Worm (Caenorhabditis elegans) whole organism, young adult: ENCODE results near the gene F47E1.4.

Source experiments
- B0035.1 ChIP-seq: sonication (generic microtip); optimal IDR thresholded peaks from 2 replicates; lab custom pipeline; 2016; ENCODE audit warnings: missing genetic modification characterization, mild to moderate bottlenecking, missing compliant biosample characterization, missing genotype, missing genetic modification reagents
- B0336.3 ChIP-seq: fragments of 200-800 bp; sonication (Bioruptor generic); IDR thresholded peaks from 2 replicates; pipeline ENCODE4 v1.3.6; 2022; ENCODE audit warnings: missing genetic modification characterization, missing compliant biosample characterization
- C17E4.6 ChIP-seq: fragments of 200-800 bp; sonication (Bioruptor generic); IDR thresholded peaks from 2 replicates; pipeline ENCODE4 v1.3.6; 2022; ENCODE audit warnings: missing genetic modification reagents, missing genetic modification characterization, missing compliant biosample characterization
- D2030.7 ChIP-seq: fragments of 200-800 bp; sonication (Bioruptor generic); IDR thresholded peaks from 2 replicates; pipeline ENCODE4 v1.3.6; 2022; ENCODE audit warnings: missing genetic modification reagents, missing genetic modification characterization, missing compliant biosample characterization
- F23B12.7 ChIP-seq: sonication (generic microtip); optimal IDR thresholded peaks from 2 replicates; lab custom pipeline; 2017; ENCODE audit warnings: missing genetic modification characterization, mild to moderate bottlenecking, missing compliant biosample characterization, antibody characterized with exemption, moderate library complexity; ENCODE audit not compliant: insufficient read depth
- F33H1.4 ChIP-seq: fragments of 200-800 bp; sonication (Bioruptor generic); IDR thresholded peaks from 2 replicates; pipeline ENCODE4 v1.3.6; 2022; ENCODE audit warnings: missing genetic modification reagents, missing genetic modification characterization, missing compliant biosample characterization
- F37B4.10 ChIP-seq: fragments of 200-800 bp; sonication (Bioruptor generic); IDR thresholded peaks from 2 replicates; pipeline ENCODE4 v1.3.6; 2022; ENCODE audit warnings: missing genetic modification characterization, missing compliant biosample characterization
- F49E8.2 ChIP-seq: sonication (generic microtip); optimal IDR thresholded peaks from 3 replicates; lab custom pipeline; 2017; ENCODE audit warnings: missing genetic modification characterization, mild to moderate bottlenecking, missing compliant biosample characterization, antibody characterized with exemption, moderate library complexity; ENCODE audit not compliant: insufficient read depth
- F55B11.4 ChIP-seq: sonication (generic microtip); optimal IDR thresholded peaks from 2 replicates; lab custom pipeline; 2016; ENCODE audit warnings: missing compliant biosample characterization, missing genetic modification characterization, borderline replicate concordance; ENCODE audit not compliant: insufficient read depth
- F57A8.1 ChIP-seq: fragments of 200-800 bp; sonication (Bioruptor generic); optimal IDR thresholded peaks from 2 replicates; lab custom pipeline; 2018; ENCODE audit warnings: mild to moderate bottlenecking, missing genetic modification characterization, moderate library complexity, missing compliant biosample characterization
- K11D2.4 ChIP-seq: fragments of 200-800 bp; sonication (Bioruptor generic); IDR thresholded peaks from 2 replicates; pipeline ENCODE4 v1.3.6; 2022; ENCODE audit warnings: missing genetic modification reagents, missing genetic modification characterization, missing compliant biosample characterization
- Y53F4B.3 ChIP-seq: fragments of 200-800 bp; sonication (Bioruptor generic); IDR thresholded peaks from 2 replicates; pipeline ENCODE4 v1.3.6; 2022; ENCODE audit warnings: missing genetic modification reagents, missing genetic modification characterization, missing compliant biosample characterization
- Y56A3A.18 ChIP-seq: fragments of 200-800 bp; sonication (Bioruptor generic); IDR thresholded peaks from 2 replicates; pipeline ENCODE4 v1.3.6; 2022; ENCODE audit warnings: missing genetic modification reagents, missing genetic modification characterization, missing compliant biosample characterization
- Y67H2A.10 ChIP-seq: fragments of 200-800 bp; sonication (Bioruptor generic); conservative IDR thresholded peaks from 2 replicates; pipeline ENCODE4 v1.3.6; 2022; ENCODE audit warnings: missing genetic modification reagents, missing genetic modification characterization, missing compliant biosample characterization
- ama-1 ChIP-seq, 3 experiments: fragments of 150-350 bp in 1 of 3; sonication (generic microtip) in 2 of 3; optimal IDR thresholded peaks; 2 replicates each; lab custom pipeline; 2014 to 2018; ENCODE audit warnings: missing biosample characterization in 2 of 3, missing genetic modification characterization in 2 of 3, missing genetic modification reagents in 2 of 3
- aptf-2 ChIP-seq: fragments of 200-800 bp; sonication (Bioruptor generic); conservative IDR thresholded peaks from 2 replicates; pipeline ENCODE4 v1.3.6; 2022; ENCODE audit warnings: missing genetic modification reagents, missing genetic modification characterization, missing compliant biosample characterization
- aptf-3 ChIP-seq: fragments of 200-800 bp; sonication (Bioruptor generic); IDR thresholded peaks from 2 replicates; pipeline ENCODE4 v1.3.6; 2022; ENCODE audit warnings: missing genetic modification characterization, missing compliant biosample characterization
- attf-5 ChIP-seq: fragments of 200-800 bp; sonication (Bioruptor generic); optimal IDR thresholded peaks from 2 replicates; lab custom pipeline; 2018; ENCODE audit warnings: mild to moderate bottlenecking, missing genetic modification characterization, missing compliant biosample characterization
- attf-6 ChIP-seq: fragments of 200-800 bp; sonication (Bioruptor generic); IDR thresholded peaks from 2 replicates; pipeline ENCODE4 v1.3.6; 2022; ENCODE audit warnings: missing genetic modification reagents, missing genetic modification characterization, missing compliant biosample characterization
- bed-1 ChIP-seq: fragments of 200-800 bp; sonication (Bioruptor generic); IDR thresholded peaks from 2 replicates; pipeline ENCODE4 v1.3.6; 2022; ENCODE audit warnings: missing genetic modification reagents, missing genetic modification characterization, missing compliant biosample characterization
- cebp-1 ChIP-seq, 2 experiments: fragments of 200-800 bp in 1 of 2; sonication (Bioruptor generic) in 1 of 2; sonication (generic microtip) in 1 of 2; IDR thresholded peaks in 1 of 2; optimal IDR thresholded peaks in 1 of 2; 2 replicates each; pipeline versions ENCODE4 v1.3.6 to Lab custom; 2017 to 2022; ENCODE audit warnings: missing compliant biosample characterization in 2 of 2, missing genetic modification characterization in 2 of 2, mild to moderate bottlenecking in 1 of 2, missing genetic modification reagents in 1 of 2, moderate library complexity in 1 of 2
- cebp-2 ChIP-seq: fragments of 200-800 bp; sonication (Bioruptor generic); IDR thresholded peaks from 2 replicates; pipeline ENCODE4 v1.3.6; 2022; ENCODE audit warnings: missing genetic modification characterization, missing compliant biosample characterization
- ceh-91 ChIP-seq: fragments of 200-800 bp; sonication (Bioruptor generic); IDR thresholded peaks from 2 replicates; pipeline ENCODE4 v1.3.6; 2022; ENCODE audit warnings: missing genetic modification reagents, missing genetic modification characterization, missing compliant biosample characterization
- dpff-1 ChIP-seq: sonication (generic microtip); optimal IDR thresholded peaks from 2 replicates; lab custom pipeline; 2017; ENCODE audit warnings: mild to moderate bottlenecking, missing genetic modification characterization, missing compliant biosample characterization
- dpl-1 ChIP-seq: fragments of 150-350 bp; optimal IDR thresholded peaks from 2 replicates; lab custom pipeline; 2014; ENCODE audit warnings: missing biosample characterization, missing genetic modification reagents, missing genetic modification characterization
- efl-1 ChIP-seq: fragments of 150-350 bp; optimal IDR thresholded peaks from 2 replicates; lab custom pipeline; 2014; ENCODE audit warnings: missing biosample characterization, missing genetic modification reagents, missing genetic modification characterization
- egl-44 ChIP-seq: fragments of 200-800 bp; sonication (Bioruptor generic); IDR thresholded peaks from 2 replicates; pipeline ENCODE4 v1.3.6; 2022; ENCODE audit warnings: missing genetic modification reagents, missing genetic modification characterization, missing compliant biosample characterization
- him-1 ChIP-seq: sonication (generic microtip); optimal IDR thresholded peaks from 2 replicates; lab custom pipeline; 2016; ENCODE audit warnings: missing genotype, missing genetic modification reagents, missing genetic modification characterization, missing compliant biosample characterization
- hlh-26 ChIP-seq: fragments of 200-800 bp; sonication (Bioruptor generic); conservative IDR thresholded peaks from 2 replicates; pipeline ENCODE4 v1.3.6; 2022; ENCODE audit warnings: missing genetic modification reagents, missing genetic modification characterization, missing compliant biosample characterization
- hmg-1.2 ChIP-seq: fragments of 200-800 bp; sonication (Bioruptor generic); IDR thresholded peaks from 2 replicates; pipeline ENCODE4 v1.3.6; 2022; ENCODE audit warnings: missing genetic modification reagents, missing genetic modification characterization, missing compliant biosample characterization
- hsf-1 ChIP-seq: fragments of 200-800 bp; sonication (Bioruptor generic); IDR thresholded peaks from 2 replicates; pipeline ENCODE4 v1.3.6; 2022; ENCODE audit warnings: missing genetic modification reagents, missing genetic modification characterization, missing compliant biosample characterization
- lin-35 ChIP-seq, 3 experiments: fragments of 150-350 bp in 2 of 3; sonication (generic microtip) in 1 of 3; optimal IDR thresholded peaks; 2 replicates each; lab custom pipeline; 2014 to 2018; ENCODE audit warnings: missing biosample characterization in 3 of 3, missing genetic modification characterization in 3 of 3, missing genetic modification reagents in 3 of 3
- lin-54 ChIP-seq: fragments of 200-800 bp; sonication (Bioruptor generic); optimal IDR thresholded peaks from 2 replicates; lab custom pipeline; 2018; ENCODE audit warnings: mild to moderate bottlenecking, missing genetic modification characterization, missing compliant biosample characterization
- madf-10 ChIP-seq: sonication (generic microtip); optimal IDR thresholded peaks from 2 replicates; lab custom pipeline; 2016; ENCODE audit warnings: mild to moderate bottlenecking, missing genetic modification characterization, missing compliant biosample characterization
- mxl-1 ChIP-seq: sonication (generic microtip); optimal IDR thresholded peaks from 2 replicates; lab custom pipeline; 2016; ENCODE audit warnings: missing genetic modification characterization, missing compliant biosample characterization
- nfya-1 ChIP-seq: sonication (generic microtip); optimal IDR thresholded peaks from 2 replicates; lab custom pipeline; 2017; ENCODE audit warnings: antibody characterized with exemption, missing compliant biosample characterization, missing genetic modification characterization, borderline replicate concordance; ENCODE audit not compliant: insufficient read depth
- nhr-90 ChIP-seq: sonication (generic microtip); optimal IDR thresholded peaks from 2 replicates; lab custom pipeline; 2016; ENCODE audit warnings: missing genotype, mild to moderate bottlenecking, missing genetic modification characterization, missing compliant biosample characterization
- pha-4 ChIP-seq: fragments of 150-350 bp; sonication (generic microtip); optimal IDR thresholded peaks from 2 replicates; lab custom pipeline; 2014; ENCODE audit warnings: missing biosample characterization, missing genetic modification reagents, missing genetic modification characterization
- sea-2 ChIP-seq: fragments of 200-800 bp; sonication (Bioruptor generic); IDR thresholded peaks from 2 replicates; pipeline ENCODE4 v1.3.6; 2022; ENCODE audit warnings: missing genetic modification characterization, missing compliant biosample characterization
- snpc-1.3 ChIP-seq: sonication (generic microtip); optimal IDR thresholded peaks from 2 replicates; lab custom pipeline; 2017; ENCODE audit warnings: missing genetic modification characterization, mild to moderate bottlenecking, missing compliant biosample characterization, antibody characterized with exemption, moderate library complexity, missing genotype, missing genetic modification reagents; ENCODE audit not compliant: insufficient read depth
- snpc-3.4 ChIP-seq: sonication (generic microtip); optimal IDR thresholded peaks from 2 replicates; lab custom pipeline; 2017; ENCODE audit warnings: missing genetic modification characterization, mild to moderate bottlenecking, missing compliant biosample characterization, antibody characterized with exemption, moderate library complexity, missing genotype, missing genetic modification reagents
- somi-1 ChIP-seq: fragments of 200-800 bp; sonication (Bioruptor generic); optimal IDR thresholded peaks from 2 replicates; lab custom pipeline; 2018; ENCODE audit warnings: mild to moderate bottlenecking, missing genetic modification characterization, missing compliant biosample characterization
- tlf-1 ChIP-seq: fragments of 200-800 bp; sonication (Bioruptor generic); optimal IDR thresholded peaks from 2 replicates; lab custom pipeline; 2018; ENCODE audit warnings: mild to moderate bottlenecking, missing genetic modification characterization, missing compliant biosample characterization
- xnd-1 ChIP-seq: sonication (generic microtip); optimal IDR thresholded peaks from 2 replicates; lab custom pipeline; 2016; ENCODE audit warnings: missing genotype, missing genetic modification reagents, missing genetic modification characterization, missing compliant biosample characterization
- zfh-2 ChIP-seq: fragments of 200-800 bp; sonication (Bioruptor generic); conservative IDR thresholded peaks from 2 replicates; pipeline ENCODE4 v1.3.6; 2022; ENCODE audit warnings: missing genetic modification reagents, missing genetic modification characterization, missing compliant biosample characterization
- ztf-18 ChIP-seq: sonication (generic microtip); optimal IDR thresholded peaks from 2 replicates; lab custom pipeline; 2016; ENCODE audit warnings: missing genotype, mild to moderate bottlenecking, missing genetic modification characterization, missing compliant biosample characterization
- ztf-22 ChIP-seq: fragments of 200-800 bp; sonication (Bioruptor generic); optimal IDR thresholded peaks from 2 replicates; lab custom pipeline; 2018; ENCODE audit warnings: mild to moderate bottlenecking, missing genetic modification characterization, moderate library complexity, missing compliant biosample characterization

F47E1.4 gene

DNA sequence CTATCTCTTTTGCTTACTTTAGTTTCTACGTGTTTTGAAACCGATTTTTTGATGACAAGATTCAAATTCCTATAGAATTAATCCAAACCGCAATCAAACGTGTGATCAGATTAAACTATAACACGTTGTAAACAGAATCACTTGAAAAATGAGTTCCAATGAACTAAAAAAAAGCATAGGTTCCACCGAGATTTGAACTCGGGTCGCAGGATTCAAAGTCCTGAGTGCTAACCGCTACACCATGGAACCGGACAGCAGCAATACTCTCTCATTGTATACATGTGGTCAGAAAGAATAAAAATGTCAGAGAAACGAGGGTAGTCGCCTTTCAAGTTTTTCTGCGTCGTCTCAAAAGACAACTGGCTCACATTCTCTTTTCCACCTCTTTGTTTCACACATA, 28.8 kb downstream of the F47E1.4 start:
- TF ChIP-seq ceh-91 (GFP tag; lab: Robert Waterston, UW) (no peak), Y56A3A.18 (GFP tag; lab: Robert Waterston, UW) (peak; percentile 59; the same call in 1 of the 2 replicates), egl-44 (GFP tag; lab: Robert Waterston, UW) (peak; percentile 87), F55B11.4 (no peak), dpff-1 (peak; percentile 60), him-1 (tag; lab: Kevin White, UChicago) (peak; percentile 5), Y53F4B.3 (no peak), somi-1 (no peak), aptf-2 (no peak), Y67H2A.10 (no peak), bed-1 (GFP tag; lab: Robert Waterston, UW) (no peak), attf-5 (GFP tag; lab: Kevin White, UChicago) (peak; percentile 42), nhr-90 (peak; percentile 85), F23B12.7 (no peak), ztf-18 (tag; lab: Kevin White, UChicago) (peak; percentile 66), F57A8.1 (no peak), snpc-3.4 (tag; lab: Kevin White, UChicago) (peak; percentile 54), K11D2.4 (GFP tag; lab: Robert Waterston, UW) (peak; percentile 70; the same call in 1 of the 2 replicates), snpc-1.3 (tag; lab: Kevin White, UChicago) (peak; percentile 72), ztf-22 (GFP tag; lab: Kevin White, UChicago) (no peak), tlf-1 (GFP tag; lab: Kevin White, UChicago) (peak; percentile 17), cebp-1 (GFP tag; IDR thresholded peaks at IDR 0.05; lab: Robert Waterston, UW) (no peak), cebp-1 (tag; optimal IDR thresholded peaks at IDR 0.05; lab: Kevin White, UChicago) (peak; percentile 68), B0035.1 (tag; lab: Kevin White, UChicago) (peak; percentile 36), pha-4 (tag; lab: Kevin White, UChicago) (no peak), lin-54 (peak; percentile 46), ama-1 (optimal IDR thresholded peaks at IDR 0.05; lab: Kevin White, UChicago) (no peak), ama-1 (GFP tag; optimal IDR thresholded peaks at IDR 0.05; lab: Kevin White, UChicago) (peak; percentile 52 to 67), cebp-2 (GFP tag; lab: Robert Waterston, UW) (peak; percentile 86; the same call in 1 of the 2 replicates), D2030.7 (GFP tag; lab: Robert Waterston, UW) (no peak; the same call in 1 of the 2 replicates), hmg-1.2 (GFP tag; lab: Robert Waterston, UW) (peak; percentile 75), madf-10 (tag; lab: Kevin White, UChicago) (peak; percentile 83), nfya-1 (no peak), mxl-1 (tag; lab: Kevin White, UChicago) (peak; percentile 79), attf-6 (GFP tag; lab: Robert Waterston, UW) (0 out of 2 replicates have a peak, but pooled peaks have one; percentile 29), B0336.3 (GFP tag; lab: Robert Waterston, UW) (peak; percentile 23; the same call in 1 of the 2 replicates), F49E8.2 (tag; lab: Kevin White, UChicago) (no peak), xnd-1 (no peak), F33H1.4 (no peak), C17E4.6 (no peak), hsf-1 (GFP tag; lab: Robert Waterston, UW) (no peak), aptf-3 (peak; percentile 70; the same call in 1 of the 2 replicates), lin-35 (GFP tag; optimal IDR thresholded peaks at IDR 0.05; lab: Kevin White, UChicago) (peak in 1 of 3 experiments; percentile 68), hlh-26 (GFP tag; lab: Robert Waterston, UW) (no peak), F37B4.10 (GFP tag; lab: Robert Waterston, UW) (no peak), sea-2 (GFP tag; lab: Robert Waterston, UW) (no peak), efl-1 (no peak), zfh-2 (GFP tag; lab: Robert Waterston, UW) (no peak), dpl-1 (no peak)
